Fruit fly (Drosophila melanogaster) whole organism, embryonic: ENCODE data around the gene CG5608.
A peak's percentile ranks its signal among the peaks of the same experiment; 100 is the strongest.

Experiments used
- Asciz ChIP-seq: fragments of 200-800 bp; sonication (Bioruptor generic); optimal IDR thresholded peaks from 2 replicates; lab custom pipeline; 2017; ENCODE audit warnings: missing biosample characterization, mild to moderate bottlenecking, missing genetic modification characterization, missing genetic modification reagents
- B-H2 ChIP-seq: fragments of 200-800 bp; sonication (Bioruptor generic); optimal IDR thresholded peaks from 2 replicates; lab custom pipeline; 2018; ENCODE audit warnings: missing biosample characterization, mild to moderate bottlenecking, missing genetic modification characterization
- Blimp-1 ChIP-seq: fragments of 200-800 bp; sonication (Bioruptor generic); optimal IDR thresholded peaks from 3 replicates; lab custom pipeline; 2018; ENCODE audit warnings: missing biosample characterization, missing genetic modification characterization, mild to moderate bottlenecking, moderate library complexity, missing genetic modification reagents
- CG13775 ChIP-seq: fragments of 200-800 bp; sonication (Bioruptor generic); optimal IDR thresholded peaks from 3 replicates; lab custom pipeline; 2017; ENCODE audit warnings: missing biosample characterization, mild to moderate bottlenecking, missing genetic modification characterization
- CG14441 ChIP-seq: fragments of 200-800 bp; sonication (Bioruptor generic); IDR thresholded peaks from 2 replicates; pipeline ENCODE4 v1.3.6; 2022; ENCODE audit warnings: missing biosample characterization, missing genetic modification characterization
- CG15514 ChIP-seq: fragments of 200-800 bp; sonication (Bioruptor generic); optimal IDR thresholded peaks from 3 replicates; lab custom pipeline; 2017; ENCODE audit warnings: missing biosample characterization, missing genetic modification characterization, mild to moderate bottlenecking, moderate library complexity, missing genetic modification reagents
- CG1647 ChIP-seq: fragments of 200-800 bp; sonication (Bioruptor generic); optimal IDR thresholded peaks from 3 replicates; lab custom pipeline; 2016; ENCODE audit warnings: missing biosample characterization, missing genetic modification characterization
- CG17361 ChIP-seq: fragments of 200-800 bp; sonication (Bioruptor generic); IDR thresholded peaks from 3 replicates; pipeline ENCODE4 v1.3.6; 2022; ENCODE audit warnings: missing biosample characterization, missing genetic modification characterization
- CG17568 ChIP-seq: fragments of 200-800 bp; sonication (Bioruptor generic); optimal IDR thresholded peaks from 2 replicates; lab custom pipeline; 2018; ENCODE audit warnings: missing biosample characterization, mild to moderate bottlenecking, missing genetic modification characterization, moderate library complexity
- CG17612 ChIP-seq: fragments of 200-800 bp; sonication (Bioruptor generic); IDR thresholded peaks from 2 replicates; pipeline ENCODE4 v1.3.6; 2022; ENCODE audit warnings: missing biosample characterization, missing genetic modification characterization
- CG17829 ChIP-seq: fragments of 200-800 bp; optimal IDR thresholded peaks from 2 replicates; lab custom pipeline; 2019; ENCODE audit warnings: missing biosample characterization, mild to moderate bottlenecking, missing genetic modification characterization, moderate library complexity
- CG34376 ChIP-seq: fragments of 200-800 bp; sonication (Bioruptor generic); optimal IDR thresholded peaks from 2 replicates; lab custom pipeline; 2018; ENCODE audit warnings: missing biosample characterization, mild to moderate bottlenecking, missing genetic modification characterization
- CG4854 ChIP-seq: fragments of 200-800 bp; sonication (Bioruptor generic); optimal IDR thresholded peaks from 2 replicates; lab custom pipeline; 2016; ENCODE audit warnings: missing biosample characterization, missing genetic modification characterization, inconsistent platforms
- CG6272 ChIP-seq: fragments of 200-800 bp; sonication (Bioruptor generic); IDR thresholded peaks from 2 replicates; pipeline ENCODE4 v1.3.6; 2022; ENCODE audit warnings: missing biosample characterization, missing genetic modification characterization
- CG6813 ChIP-seq: fragments of 200-800 bp; sonication (Bioruptor generic); optimal IDR thresholded peaks from 2 replicates; lab custom pipeline; 2017; ENCODE audit warnings: missing biosample characterization, missing genetic modification characterization, mild to moderate bottlenecking, moderate library complexity, missing genetic modification reagents
- CG7556 ChIP-seq: fragments of 200-800 bp; sonication (Bioruptor generic); optimal IDR thresholded peaks from 2 replicates; lab custom pipeline; 2017; ENCODE audit warnings: missing biosample characterization, mild to moderate bottlenecking, missing genetic modification characterization
- CG9876 ChIP-seq: fragments of 200-800 bp; sonication (Bioruptor generic); optimal IDR thresholded peaks from 2 replicates; lab custom pipeline; 2016; ENCODE audit warnings: missing biosample characterization, missing genetic modification characterization
- Dip2 ChIP-seq: fragments of 200-800 bp; sonication (Bioruptor generic); IDR thresholded peaks from 2 replicates; pipeline ENCODE4 v1.3.6; 2022; ENCODE audit warnings: missing biosample characterization, missing genetic modification characterization
- Elba2 ChIP-seq: fragments of 200-800 bp; sonication (Bioruptor generic); optimal IDR thresholded peaks from 3 replicates; lab custom pipeline; 2016; ENCODE audit warnings: missing biosample characterization, missing genetic modification characterization
- Ets65A ChIP-seq: fragments of 200-800 bp; sonication (Bioruptor generic); peaks from one replicate; lab custom pipeline; 2016; ENCODE audit warnings: missing biosample characterization, missing genetic modification characterization
- Fer3 ChIP-seq: fragments of 200-800 bp; sonication (Bioruptor generic); optimal IDR thresholded peaks from 2 replicates; lab custom pipeline; 2018; ENCODE audit warnings: missing biosample characterization, mild to moderate bottlenecking, missing genetic modification characterization, moderate library complexity
- Hr3 ChIP-seq: fragments of 200-800 bp; sonication (Bioruptor generic); optimal IDR thresholded peaks from 3 replicates; lab custom pipeline; 2016; ENCODE audit warnings: missing biosample characterization, missing genetic modification characterization
- Hsf ChIP-seq: fragments of 200-800 bp; sonication (Bioruptor generic); optimal IDR thresholded peaks from 3 replicates; lab custom pipeline; 2016; ENCODE audit warnings: missing biosample characterization, missing genetic modification characterization
- MESR4 ChIP-seq: fragments of 200-800 bp; sonication (Bioruptor generic); optimal IDR thresholded peaks from 2 replicates; lab custom pipeline; 2018; ENCODE audit warnings: missing biosample characterization, mild to moderate bottlenecking, missing genetic modification characterization, moderate library complexity
- Optix ChIP-seq: fragments of 200-800 bp; sonication (Bioruptor generic); IDR thresholded peaks from 3 replicates; pipeline ENCODE4 v1.3.6; 2022; ENCODE audit warnings: missing biosample characterization, missing genetic modification characterization
- Poxn ChIP-seq: fragments of 200-800 bp; sonication (Bioruptor generic); IDR thresholded peaks from 2 replicates; pipeline ENCODE4 v1.3.6; 2022; ENCODE audit warnings: missing biosample characterization, missing genetic modification characterization
- Ravus ChIP-seq: fragments of 200-800 bp; sonication (Bioruptor generic); IDR thresholded peaks from 2 replicates; pipeline ENCODE4 v1.3.6; 2022; ENCODE audit warnings: missing biosample characterization, missing genetic modification characterization
- Xrp1 ChIP-seq: fragments of 200-800 bp; sonication (Bioruptor generic); IDR thresholded peaks from 2 replicates; pipeline ENCODE4 v1.3.6; 2022; ENCODE audit warnings: missing biosample characterization, missing genetic modification characterization
- ac ChIP-seq: fragments of 200-800 bp; sonication (Bioruptor generic); optimal IDR thresholded peaks from 3 replicates; lab custom pipeline; 2017; ENCODE audit warnings: missing biosample characterization, mild to moderate bottlenecking, missing genetic modification characterization
- ci ChIP-seq: fragments of 200-800 bp; sonication (Bioruptor generic); IDR thresholded peaks from 3 replicates; pipeline ENCODE4 v1.3.6; 2022; ENCODE audit warnings: missing biosample characterization, missing genetic modification characterization
- crc ChIP-seq: fragments of 200-800 bp; sonication (Bioruptor generic); optimal IDR thresholded peaks from 2 replicates; lab custom pipeline; 2016; ENCODE audit warnings: missing biosample characterization, missing genetic modification characterization
- gce ChIP-seq: fragments of 200-800 bp; sonication (Bioruptor generic); IDR thresholded peaks from 3 replicates; pipeline ENCODE4 v1.3.6; 2022; ENCODE audit warnings: missing biosample characterization, missing genetic modification characterization
- insv ChIP-seq, 2 experiments: fragments of 200-800 bp; sonication (Bioruptor generic); optimal IDR thresholded peaks; 3 replicates each; lab custom pipeline; 2016 to 2018; ENCODE audit warnings: missing biosample characterization in 2 of 2, missing genetic modification characterization in 2 of 2
- kah ChIP-seq: fragments of 200-800 bp; sonication (Bioruptor generic); optimal IDR thresholded peaks from 2 replicates; lab custom pipeline; 2018; ENCODE audit warnings: missing biosample characterization, mild to moderate bottlenecking, missing genetic modification characterization
- knrl ChIP-seq: fragments of 200-800 bp; sonication (Bioruptor generic); IDR thresholded peaks from 3 replicates; pipeline ENCODE4 v1.3.6; 2022; ENCODE audit warnings: missing biosample characterization, missing genetic modification characterization; ENCODE audit not compliant: partially characterized antibody
- lbe ChIP-seq: fragments of 200-800 bp; sonication (Bioruptor generic); optimal IDR thresholded peaks from 2 replicates; lab custom pipeline; 2016; ENCODE audit warnings: missing biosample characterization, mild to moderate bottlenecking, missing genetic modification characterization
- nmo ChIP-seq: fragments of 200-800 bp; sonication (Bioruptor generic); optimal IDR thresholded peaks from 2 replicates; lab custom pipeline; 2018; ENCODE audit warnings: missing biosample characterization, mild to moderate bottlenecking, missing genetic modification characterization, moderate library complexity
- org-1 ChIP-seq: fragments of 200-800 bp; sonication (Bioruptor generic); optimal IDR thresholded peaks from 2 replicates; lab custom pipeline; 2017; ENCODE audit warnings: missing biosample characterization, missing genetic modification characterization
- pb ChIP-seq: fragments of 200-800 bp; sonication (Bioruptor generic); optimal IDR thresholded peaks from 3 replicates; lab custom pipeline; 2016; ENCODE audit warnings: missing biosample characterization, missing genetic modification characterization
- pum ChIP-seq: fragments of 200-800 bp; sonication (Bioruptor generic); optimal IDR thresholded peaks from 2 replicates; lab custom pipeline; 2016; ENCODE audit warnings: missing biosample characterization, missing genetic modification characterization
- salm ChIP-seq: fragments of 200-800 bp; sonication (Bioruptor generic); optimal IDR thresholded peaks from 2 replicates; lab custom pipeline; 2018; ENCODE audit warnings: missing biosample characterization, mild to moderate bottlenecking, missing genetic modification characterization
- sd ChIP-seq: fragments of 200-800 bp; sonication (Bioruptor generic); optimal IDR thresholded peaks from 3 replicates; lab custom pipeline; 2018; ENCODE audit warnings: missing biosample characterization, mild to moderate bottlenecking, missing genetic modification characterization, moderate library complexity
- ssp ChIP-seq: fragments of 200-800 bp; sonication (Bioruptor generic); IDR thresholded peaks from 2 replicates; pipeline ENCODE4 v1.3.6; 2022; ENCODE audit warnings: missing biosample characterization, missing genetic modification characterization
- stwl ChIP-seq: fragments of 200-800 bp; sonication (Bioruptor generic); optimal IDR thresholded peaks from 3 replicates; lab custom pipeline; 2018; ENCODE audit warnings: missing biosample characterization, mild to moderate bottlenecking, missing genetic modification characterization, moderate library complexity

CG5608 gene

DNA sequence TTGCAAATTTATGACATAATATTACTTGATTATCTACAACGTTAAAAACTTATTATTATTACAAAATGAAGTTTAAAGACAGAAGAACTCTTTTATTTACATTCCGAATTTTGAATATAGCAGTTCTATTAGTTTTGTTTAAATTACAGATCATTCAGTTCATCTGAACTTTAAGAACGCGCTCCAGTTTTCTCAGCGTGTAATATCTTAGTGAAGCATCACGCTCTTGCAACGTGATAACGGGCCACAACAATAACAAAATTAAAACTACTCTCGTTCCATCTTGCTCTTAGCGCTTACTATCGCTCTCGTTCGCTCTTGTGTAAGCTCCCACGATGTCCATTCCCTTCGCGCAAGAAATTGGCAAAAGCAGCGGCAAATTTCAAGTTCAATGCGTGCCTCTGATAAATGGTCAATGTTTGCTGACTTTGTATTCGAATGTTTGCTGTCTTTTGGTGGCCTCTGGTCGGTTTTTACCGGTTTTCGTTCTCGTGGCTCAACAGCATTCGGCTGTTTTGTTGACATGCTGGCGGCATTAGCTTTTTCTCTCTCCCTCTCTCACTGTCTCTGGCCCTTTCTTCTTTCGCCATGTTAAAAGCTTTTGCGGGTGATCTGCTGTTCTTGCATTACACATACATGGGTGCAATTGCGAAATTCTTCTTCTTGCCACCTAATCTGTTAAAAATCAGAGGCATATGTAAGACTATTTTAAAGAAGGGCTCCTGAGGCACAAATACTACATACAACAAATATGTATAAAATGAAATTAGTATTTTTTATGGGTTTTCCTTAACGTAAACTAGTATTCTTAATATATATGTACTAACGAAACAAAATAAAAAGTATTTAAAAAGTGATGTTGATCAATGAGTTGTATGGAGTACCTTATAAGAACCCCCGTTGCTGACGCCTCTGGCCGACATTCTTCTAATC, 22.2 kb downstream of the CG5608 start (continued):
- TF ChIP-seq ci (GFP tag; lab: Robert Waterston, UW) (no peak), pb (GFP tag; lab: Kevin White, UChicago) (no peak), Elba2 (GFP tag; lab: Kevin White, UChicago) (no peak), MESR4 (GFP tag; lab: Kevin White, UChicago) (no peak), CG17568 (GFP tag; lab: Kevin White, UChicago) (no peak), gce (GFP tag; lab: Robert Waterston, UW) (no peak), Blimp-1 (GFP tag; lab: Kevin White, UChicago) (no peak), CG4854 (no peak), CG6813 (GFP tag; lab: Kevin White, UChicago) (peak; percentile 6), nmo (GFP tag; lab: Kevin White, UChicago) (no peak), CG34376 (GFP tag; lab: Kevin White, UChicago) (no peak), ssp (GFP tag; lab: Robert Waterston, UW) (no peak), salm (tag; lab: Kevin White, UChicago) (no peak), lbe (peak; percentile 67), Poxn (no peak), CG17361 (GFP tag; lab: Robert Waterston, UW) (0 out of 3 replicates have a peak, but pooled peaks have one; percentile 7), Fer3 (tag; lab: Kevin White, UChicago) (peak; percentile 35), Hsf (GFP tag; lab: Kevin White, UChicago) (no peak), ac (GFP tag; lab: Kevin White, UChicago) (no peak), CG17829 (tag; lab: Kevin White, UChicago) (peak; percentile 2), CG6272 (GFP tag; lab: Robert Waterston, UW) (no peak), pum (no peak), CG14441 (GFP tag; lab: Robert Waterston, UW) (no peak), knrl (GFP tag; lab: Robert Waterston, UW) (no peak), CG7556 (GFP tag; lab: Kevin White, UChicago) (peak; percentile 37), Dip2 (GFP tag; lab: Robert Waterston, UW) (no peak), insv (GFP tag; optimal IDR thresholded peaks at IDR 0.05; lab: Kevin White, UChicago) (no peak), stwl (tag; lab: Kevin White, UChicago) (no peak), Optix (GFP tag; lab: Robert Waterston, UW) (no peak), B-H2 (no peak), sd (tag; lab: Kevin White, UChicago) (peak; percentile 22), CG15514 (GFP tag; lab: Kevin White, UChicago) (no peak), CG1647 (GFP tag; lab: Kevin White, UChicago) (no peak), org-1 (GFP tag; lab: Kevin White, UChicago) (peak; percentile 3), Asciz (GFP tag; lab: Kevin White, UChicago) (no peak), crc (GFP tag; lab: Kevin White, UChicago) (no peak), Ravus (GFP tag; lab: Robert Waterston, UW) (no peak), CG17612 (no peak), Hr3 (no peak), CG13775 (GFP tag; lab: Kevin White, UChicago) (peak; percentile 24), Ets65A (GFP tag; lab: Kevin White, UChicago) (no peak), CG9876 (GFP tag; lab: Kevin White, UChicago) (no peak), Xrp1 (peak; percentile 30; the same call in 1 of the 2 replicates), kah (no peak)
